Worm (Caenorhabditis elegans) whole organism, mixed stage, embryonic: Measurements from ENCODE around the gene gcy-7.

ENCODE experiments used
- ceh-39 ChIP-seq: fragments of 150-350 bp; optimal IDR thresholded peaks from 2 replicates; lab custom pipeline; 2014; ENCODE audit warnings: missing biosample characterization, missing genetic modification characterization
- ceh-43 ChIP-seq: fragments of 200-800 bp; sonication (Bioruptor generic); optimal IDR thresholded peaks from 2 replicates; lab custom pipeline; 2018; ENCODE audit warnings: mild to moderate bottlenecking, missing genetic modification characterization, moderate library complexity, missing compliant biosample characterization
- ces-1 ChIP-seq: fragments of 150-350 bp; optimal IDR thresholded peaks from 2 replicates; lab custom pipeline; 2014; ENCODE audit warnings: missing biosample characterization, missing genetic modification reagents, missing genetic modification characterization
- cnd-1 ChIP-seq: fragments of 200-800 bp; sonication (Bioruptor generic); optimal IDR thresholded peaks from 2 replicates; lab custom pipeline; 2018; ENCODE audit warnings: mild to moderate bottlenecking, missing genetic modification characterization, missing compliant biosample characterization
- mep-1 ChIP-seq: fragments of 150-350 bp; optimal IDR thresholded peaks from 2 replicates; lab custom pipeline; 2017; ENCODE audit warnings: missing biosample characterization, missing genetic modification reagents, missing genetic modification characterization, inconsistent platforms
- pha-4 ChIP-seq: fragments of 150-350 bp; optimal IDR thresholded peaks from 2 replicates; lab custom pipeline; 2018; ENCODE audit warnings: missing biosample characterization, missing genetic modification reagents, missing genetic modification characterization
- unc-39 ChIP-seq: fragments of 150-350 bp; optimal IDR thresholded peaks from 2 replicates; lab custom pipeline; 2014; ENCODE audit warnings: missing biosample characterization, missing genetic modification characterization
- unc-62 ChIP-seq: fragments of 150-350 bp; optimal IDR thresholded peaks from 2 replicates; lab custom pipeline; 2014; ENCODE audit warnings: missing biosample characterization, missing genetic modification reagents, missing genetic modification characterization

DNA sequence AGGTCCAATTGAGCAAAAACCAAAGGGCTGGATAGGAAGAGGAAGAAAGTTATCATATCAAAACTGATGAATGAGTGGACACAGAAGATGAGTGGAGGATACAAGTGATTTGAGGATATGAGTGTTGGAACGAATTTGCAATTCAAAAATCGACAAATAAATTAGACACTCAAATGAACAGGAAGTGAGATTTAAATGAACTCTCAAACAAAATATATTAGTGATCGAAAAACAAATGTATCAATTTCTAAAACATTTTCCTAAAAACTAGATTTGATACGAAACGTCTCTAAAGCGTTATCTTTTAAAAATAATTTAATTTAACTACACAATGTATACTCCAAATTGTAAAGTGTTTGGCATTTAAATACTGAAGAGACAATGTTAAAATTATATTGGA, 11.7 kb upstream of the gcy-7 start, which contains the start of gene F38E1.10:
- TF ChIP-seq cnd-1 (tag; lab: Kevin White, UChicago), result no peak
- no peak for TF ChIP-seq unc-62 (GFP tag; lab: Kevin White, UChicago)
- no peak for TF ChIP-seq unc-39 (tag; lab: Kevin White, UChicago)
- TF ChIP-seq pha-4 (tag; lab: Kevin White, UChicago), result no peak
- TF ChIP-seq ces-1 (GFP tag; lab: Kevin White, UChicago), result no peak
- TF ChIP-seq mep-1 (tag; lab: Kevin White, UChicago), result no peak
- no peak for TF ChIP-seq ceh-43 (GFP tag; lab: Kevin White, UChicago)
- TF ChIP-seq ceh-39 (tag; lab: Kevin White, UChicago), result no peak
